Worm (Caenorhabditis elegans) whole organism, L4 larva: ENCODE results near the gene C17B7.10.
"Not testable (repeated sequence)": the region's sequence is repeated elsewhere in the genome, so short reads cannot be mapped to it uniquely, and the experiment has no call there.

ENCODE experiments used
- F10B5.3 ChIP-seq: sonication (generic microtip); optimal IDR thresholded peaks from 2 replicates; lab custom pipeline; 2016; ENCODE audit warnings: mild to moderate bottlenecking, missing genetic modification characterization, missing compliant biosample characterization
- F44E2.7 ChIP-seq: fragments of 200-800 bp; sonication (Bioruptor generic); IDR thresholded peaks from 2 replicates; pipeline ENCODE4 v2.1.2; 2022; ENCODE audit warnings: missing genetic modification characterization, missing compliant biosample characterization
- R02D3.7 ChIP-seq: fragments of 150-350 bp; sonication (generic microtip); optimal IDR thresholded peaks from 3 replicates; lab custom pipeline; 2014; ENCODE audit warnings: missing biosample characterization, missing genetic modification characterization
- T26A8.4 ChIP-seq: fragments of 200-800 bp; sonication (Bioruptor generic); IDR thresholded peaks from 2 replicates; pipeline ENCODE4 v1.3.6; 2022; ENCODE audit warnings: missing genetic modification characterization, missing compliant biosample characterization
- ZK546.5 ChIP-seq, 2 experiments: sonication (generic microtip); optimal IDR thresholded peaks; 2 replicates each; lab custom pipeline; 2017; ENCODE audit warnings: missing biosample characterization in 2 of 2, missing genetic modification characterization in 2 of 2
- aha-1 ChIP-seq: fragments of 150-350 bp; peaks from one replicate; lab custom pipeline; 2014; ENCODE audit warnings: missing biosample characterization, missing genetic modification characterization
- ama-1 ChIP-seq: fragments of 150-350 bp; optimal IDR thresholded peaks from 2 replicates; lab custom pipeline; 2014; ENCODE audit warnings: inconsistent platforms, mixed read lengths
- ceh-62 ChIP-seq: sonication (generic microtip); optimal IDR thresholded peaks from 2 replicates; lab custom pipeline; 2017; ENCODE audit warnings: missing biosample characterization, missing genetic modification characterization
- cey-2 ChIP-seq: sonication (generic microtip); optimal IDR thresholded peaks from 3 replicates; lab custom pipeline; 2017; ENCODE audit warnings: missing genetic modification characterization, mild to moderate bottlenecking, missing compliant biosample characterization, antibody characterized with exemption, borderline replicate concordance; ENCODE audit not compliant: insufficient read depth
- daf-19 ChIP-seq: fragments of 200-800 bp; sonication (Bioruptor generic); conservative IDR thresholded peaks from 2 replicates; pipeline ENCODE4 v1.3.6; 2022; ENCODE audit warnings: missing genetic modification characterization, missing compliant biosample characterization
- dmd-9 ChIP-seq: fragments of 200-800 bp; sonication (Bioruptor generic); IDR thresholded peaks from 2 replicates; pipeline ENCODE4 v1.3.6; 2022; ENCODE audit warnings: missing genetic modification reagents, missing genetic modification characterization, missing compliant biosample characterization
- dpl-1 ChIP-seq: fragments of 150-350 bp; optimal IDR thresholded peaks from 2 replicates; lab custom pipeline; 2014; ENCODE audit warnings: missing biosample characterization, missing genetic modification reagents, missing genetic modification characterization
- egl-43 ChIP-seq: fragments of 200-800 bp; sonication (Bioruptor generic); IDR thresholded peaks from 2 replicates; pipeline ENCODE4 v1.3.6; 2022; ENCODE audit warnings: missing genetic modification reagents, missing genetic modification characterization, missing compliant biosample characterization
- hlh-11 ChIP-seq: fragments of 200-800 bp; sonication (Bioruptor generic); optimal IDR thresholded peaks from 2 replicates; lab custom pipeline; 2018; ENCODE audit warnings: mild to moderate bottlenecking, missing genetic modification characterization, missing compliant biosample characterization
- lin-15B ChIP-seq: fragments of 150-350 bp; sonication (generic microtip); optimal IDR thresholded peaks from 3 replicates; lab custom pipeline; 2014; ENCODE audit warnings: missing biosample characterization, missing genetic modification characterization
- lin-38 ChIP-seq: fragments of 200-800 bp; sonication (Bioruptor generic); IDR thresholded peaks from 2 replicates; pipeline ENCODE4 v1.3.6; 2022; ENCODE audit warnings: missing genetic modification reagents, missing genetic modification characterization, missing compliant biosample characterization
- lir-3 ChIP-seq: sonication (generic microtip); optimal IDR thresholded peaks from 2 replicates; lab custom pipeline; 2016; ENCODE audit warnings: mild to moderate bottlenecking, missing genetic modification characterization, missing compliant biosample characterization
- madf-5 ChIP-seq, 2 experiments: fragments of 200-800 bp; sonication (Bioruptor generic); IDR thresholded peaks; 2 replicates each; pipeline ENCODE4 v1.3.6; 2022; ENCODE audit warnings: missing compliant biosample characterization in 2 of 2, missing genetic modification characterization in 2 of 2
- madf-9 ChIP-seq: fragments of 200-800 bp; sonication (Bioruptor generic); conservative IDR thresholded peaks from 2 replicates; pipeline ENCODE4 v1.3.6; 2022; ENCODE audit warnings: missing genetic modification reagents, missing genetic modification characterization, missing compliant biosample characterization
- nhr-28 ChIP-seq: fragments of 150-350 bp; optimal IDR thresholded peaks from 2 replicates; lab custom pipeline; 2014; ENCODE audit warnings: missing biosample characterization, missing genetic modification characterization
- nhr-41 ChIP-seq: fragments of 200-800 bp; sonication (Bioruptor generic); IDR thresholded peaks from 2 replicates; pipeline ENCODE4 v1.3.6; 2022; ENCODE audit warnings: missing genetic modification reagents, missing genetic modification characterization, missing compliant biosample characterization
- nhr-48 ChIP-seq: sonication (generic microtip); optimal IDR thresholded peaks from 2 replicates; lab custom pipeline; 2016; ENCODE audit warnings: mild to moderate bottlenecking, missing genetic modification characterization, missing compliant biosample characterization
- skn-1 ChIP-seq: fragments of 150-350 bp; optimal IDR thresholded peaks from 2 replicates; lab custom pipeline; 2014; ENCODE audit warnings: missing biosample characterization, missing genetic modification characterization
- spr-1 ChIP-seq: sonication (generic microtip); optimal IDR thresholded peaks from 2 replicates; lab custom pipeline; 2016; ENCODE audit warnings: mild to moderate bottlenecking, missing genetic modification characterization, missing compliant biosample characterization
- tra-1 ChIP-seq: fragments of 200-800 bp; sonication (Bioruptor generic); IDR thresholded peaks from 2 replicates; pipeline ENCODE4 v1.3.6; 2022; ENCODE audit warnings: missing genetic modification reagents, missing genetic modification characterization, missing compliant biosample characterization
- unc-130 ChIP-seq: sonication (generic microtip); optimal IDR thresholded peaks from 2 replicates; lab custom pipeline; 2016; ENCODE audit warnings: missing genetic modification reagents, missing genetic modification characterization, missing compliant biosample characterization
- unc-62 ChIP-seq, 3 experiments: fragments of 150-350 bp in 1 of 3; sonication (generic microtip); optimal IDR thresholded peaks in 2 of 3; peaks in 1 of 3; 1 replicate in 1 of 3; 2 replicates in 2 of 3; lab custom pipeline; 2014 to 2017; ENCODE audit warnings: missing biosample characterization in 3 of 3, missing genetic modification characterization in 3 of 3, missing genetic modification reagents in 3 of 3, missing genotype in 1 of 3
- zfp-2 ChIP-seq: sonication (generic microtip); optimal IDR thresholded peaks from 2 replicates; lab custom pipeline; 2016; ENCODE audit warnings: mild to moderate bottlenecking, missing genetic modification characterization, missing compliant biosample characterization
- zip-11 ChIP-seq: fragments of 200-800 bp; sonication (Bioruptor generic); IDR thresholded peaks from 2 replicates; pipeline ENCODE4 v1.3.6; 2022; ENCODE audit warnings: missing genetic modification characterization, missing compliant biosample characterization

The C17B7.10 gene

DNA sequence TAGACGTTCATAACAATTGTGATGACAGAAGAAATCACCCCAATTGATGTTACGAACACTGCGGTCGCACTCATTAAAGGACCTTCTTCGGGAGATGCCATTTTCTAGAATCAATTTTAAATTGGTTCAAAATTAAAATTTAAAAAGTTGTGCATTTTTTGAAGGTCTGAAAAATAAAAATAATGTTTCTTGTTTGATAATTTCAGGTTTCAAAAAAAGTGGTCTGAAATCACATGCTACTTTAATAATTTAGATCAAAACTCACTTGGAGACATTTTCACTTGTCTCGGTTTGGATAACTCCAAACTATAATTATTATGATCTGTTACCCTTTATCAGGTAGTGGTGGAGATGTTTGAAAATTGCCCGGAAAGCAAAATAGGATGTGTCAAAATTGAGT is 35.2 kb upstream of the C17B7.10 start, which contains the start of gene srbc-2:
Gene srbc-2 (minus strand): TSS at position 101 of the 400 bp plus-strand sequence.
- TF ChIP-seq F44E2.7 (GFP tag; lab: Robert Waterston, UW): no peak

- TF ChIP-seq unc-130 (GFP tag; lab: Kevin White, UChicago) (no peak), spr-1 (tag; lab: Kevin White, UChicago) (no peak), zfp-2 (no peak), R02D3.7 (no peak), hlh-11 (tag; lab: Kevin White, UChicago) (no peak), F44E2.7 (GFP tag; lab: Robert Waterston, UW) (no peak), F10B5.3 (no peak), zip-11 (GFP tag; lab: Robert Waterston, UW) (no peak), ceh-62 (tag; lab: Kevin White, UChicago) (no peak), dmd-9 (GFP tag; lab: Robert Waterston, UW) (no peak), cey-2 (tag; lab: Kevin White, UChicago) (no peak), nhr-41 (GFP tag; lab: Robert Waterston, UW) (no peak), egl-43 (GFP tag; lab: Robert Waterston, UW) (no peak), T26A8.4 (no peak), lin-15B (tag; lab: Kevin White, UChicago) (no peak), dpl-1 (GFP tag; lab: Kevin White, UChicago) (no peak), ama-1 (lab: Kevin White, UChicago) (no peak), nhr-48 (no peak), daf-19 (GFP tag; lab: Robert Waterston, UW) (no peak)
Measured at ce11 chrV:3372673-3373072, 30.9 kb upstream of the C17B7.10 start, which contains the start of gene srx-121. Gene srx-121 (minus strand): TSS chrV:3372773.

- not testable (repeated sequence) for TF ChIP-seq lin-38 (GFP tag; lab: Robert Waterston, UW); T26A8.4; ZK546.5 (tag; optimal IDR thresholded peaks at IDR 0.05; lab: Kevin White, UChicago)
Measured at ce11 chrV:3367773-3368172, 26.0 kb upstream of the C17B7.10 start, which contains the start of gene C04E12.2. Gene C04E12.2 (plus strand): TSS chrV:3368073.

ce11 chrV:3362475-3362874 is 20.7 kb upstream of the C17B7.10 start, which contains the start of gene C04E12.4:
Gene C04E12.4 (plus strand): TSS chrV:3362775.
- TF ChIP-seq nhr-28: peak; percentile 22
- TF ChIP-seq skn-1 (tag; lab: Kevin White, UChicago): no peak
- peak; percentile 88 for TF ChIP-seq aha-1 (tag; lab: Kevin White, UChicago)
- TF ChIP-seq, all 104 proteins: peak for 2

ce11 chrV:3361633-3362032 is 19.8 kb upstream of the C17B7.10 start:
- TF ChIP-seq tra-1 (GFP tag; lab: Robert Waterston, UW) (no peak), egl-43 (GFP tag; lab: Robert Waterston, UW) (no peak), skn-1 (tag; lab: Kevin White, UChicago) (no peak), unc-62 (GFP tag; optimal IDR thresholded peaks at IDR 0.05 in 1 of 2; lab: Kevin White, UChicago) (peak in 1 of 2 experiments; percentile 97), unc-62 (tag; optimal IDR thresholded peaks at IDR 0.05; lab: Kevin White, UChicago) (no peak), madf-5 (GFP tag; IDR thresholded peaks at IDR 0.05; lab: Robert Waterston, UW) (no peak), lir-3 (tag; lab: Kevin White, UChicago) (no peak), spr-1 (tag; lab: Kevin White, UChicago) (no peak), daf-19 (GFP tag; lab: Robert Waterston, UW) (no peak)

DNA sequence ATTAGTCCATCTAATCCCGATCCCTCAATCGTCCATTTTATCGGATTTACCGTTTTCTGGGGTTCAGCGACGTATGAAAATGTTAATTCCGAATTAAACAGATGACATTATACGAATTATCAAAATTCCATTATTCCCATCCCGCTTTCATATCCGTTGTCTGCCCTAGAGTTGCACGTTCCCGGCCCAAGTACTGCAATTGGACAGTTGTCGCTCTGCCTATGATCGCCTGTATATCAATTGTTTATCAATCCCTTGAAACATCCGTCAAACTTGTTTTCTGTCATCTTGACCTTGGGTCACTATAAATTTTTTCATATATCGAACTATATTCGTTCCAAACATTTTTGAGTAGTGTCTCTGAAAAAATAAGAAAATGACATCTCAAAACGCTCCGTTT is 16.5 kb upstream of the C17B7.10 start, which contains the start of gene C04E12.5:
Gene C04E12.5 (plus strand): TSS at position 301 of the 400 bp plus-strand sequence.
- peak in 1 of 2 experiments; percentile 78 for TF ChIP-seq unc-62 (GFP tag; optimal IDR thresholded peaks at IDR 0.05 in 1 of 2; lab: Kevin White, UChicago)
- no peak for TF ChIP-seq unc-62 (tag; optimal IDR thresholded peaks at IDR 0.05; lab: Kevin White, UChicago)
- TF ChIP-seq madf-9 (GFP tag; lab: Robert Waterston, UW): no peak
